Fruit fly (Drosophila melanogaster) whole organism: ENCODE results near the gene rdog.

ENCODE experiments used
- CG8478 ChIP-seq: fragments of >200 bp; optimal IDR thresholded peaks from 2 replicates; lab custom pipeline; 2018; ENCODE audit warnings: inconsistent platforms
- pan ChIP-seq: fragments of >200 bp; optimal IDR thresholded peaks from 2 replicates; lab custom pipeline; 2017
- psq ChIP-seq: fragments of >200 bp; optimal IDR thresholded peaks from 2 replicates; lab custom pipeline; 2017
- usp ChIP-seq: fragments of >200 bp; optimal IDR thresholded peaks from 2 replicates; lab custom pipeline; 2017; ENCODE audit warnings: missing biosample characterization, missing genetic modification characterization, mixed read lengths

DNA sequence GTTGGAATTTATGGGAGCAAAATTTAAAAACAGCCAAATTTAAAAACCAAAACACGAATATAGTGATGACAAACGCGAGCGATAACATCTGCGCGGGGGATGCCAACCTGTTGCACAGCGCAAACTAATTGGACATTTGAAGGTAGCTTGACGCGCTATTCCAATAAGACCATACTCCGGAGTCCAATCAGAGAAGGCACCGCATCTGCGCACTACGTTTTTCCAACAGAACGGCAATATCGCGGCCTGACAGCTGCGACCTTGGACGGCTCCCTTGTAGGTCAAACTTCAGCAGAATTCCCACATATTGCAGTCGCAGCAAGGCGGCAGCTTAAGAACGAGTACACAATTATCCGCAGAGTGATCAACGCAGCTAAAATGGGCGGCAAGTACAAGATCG is 9.8 kb upstream of the rdog start, which contains the start of the genes CG11882 and Pglym78:
- no peak for TF ChIP-seq psq (lab: Kevin White, UChicago)
- TF ChIP-seq usp (GFP tag; lab: Kevin White, UChicago), result no peak
- TF ChIP-seq CG8478 (lab: Kevin White, UChicago), result no peak
- no peak for TF ChIP-seq pan (lab: Kevin White, UChicago)
